Worm (Caenorhabditis elegans): ENCODE results near the gene F07C6.6.

Gene F07C6.6

ce11 chrIV:12792494-12792893 lies at the start of gene F07C6.6:
Gene F07C6.6 (plus strand): TSS chrIV:12792794.
- TF ChIP-seq ref-1 (GFP tag; conservative IDR thresholded peaks at IDR 0.05): no peak
- no peak for TF ChIP-seq tab-1 (GFP tag; IDR thresholded peaks at IDR 0.05)
- no peak for TF ChIP-seq ztf-23 (GFP tag; IDR thresholded peaks at IDR 0.05)
- no peak for TF ChIP-seq ztf-29 (GFP tag; IDR thresholded peaks at IDR 0.05)
- no peak for TF ChIP-seq flt-1 (GFP tag; IDR thresholded peaks at IDR 0.05)
- TF ChIP-seq med-1 (GFP tag; optimal IDR thresholded peaks at IDR 0.05; ENCODE audit: insufficient read depth): no peak
- no peak for TF ChIP-seq cog-1 (tag; optimal IDR thresholded peaks at IDR 0.05)
- TF ChIP-seq klf-2 (GFP tag; conservative IDR thresholded peaks at IDR 0.05): no peak

ce11 chrIV:12743680-12744079 lies 48.9 kb upstream of the F07C6.6 start:
- TF ChIP-seq ref-1 (GFP tag; conservative IDR thresholded peaks at IDR 0.05) (no peak), ztf-29 (GFP tag; IDR thresholded peaks at IDR 0.05) (no peak), med-1 (GFP tag; optimal IDR thresholded peaks at IDR 0.05; ENCODE audit: insufficient read depth) (no peak), T22C8.4 (GFP tag; IDR thresholded peaks at IDR 0.05) (no peak), klf-2 (GFP tag; conservative IDR thresholded peaks at IDR 0.05) (no peak), tab-1 (GFP tag; IDR thresholded peaks at IDR 0.05) (no peak)

ce11 chrIV:12744713-12745112 lies 47.9 kb upstream of the F07C6.6 start, which contains the start of gene C36H8.1:
Gene C36H8.1 (minus strand): TSS chrIV:12744813.
- no peak for TF ChIP-seq ref-1 (GFP tag; conservative IDR thresholded peaks at IDR 0.05)

ce11 chrIV:12746284-12746683 lies 46.3 kb upstream of the F07C6.6 start, which contains the start of gene inx-6:
Gene inx-6 (plus strand): TSS chrIV:12746584.
- TF ChIP-seq flt-1 (GFP tag; IDR thresholded peaks at IDR 0.05): no peak
- TF ChIP-seq klf-2 (GFP tag; conservative IDR thresholded peaks at IDR 0.05): no peak
- no peak for TF ChIP-seq ref-1 (GFP tag; conservative IDR thresholded peaks at IDR 0.05)
- no peak for TF ChIP-seq T22C8.4 (GFP tag; IDR thresholded peaks at IDR 0.05)

ce11 chrIV:12748760-12749159 lies 43.8 kb upstream of the F07C6.6 start:
- TF ChIP-seq ref-1 (GFP tag; conservative IDR thresholded peaks at IDR 0.05) (no peak), flt-1 (GFP tag; IDR thresholded peaks at IDR 0.05) (no peak), cog-1 (tag; optimal IDR thresholded peaks at IDR 0.05) (no peak), med-1 (GFP tag; optimal IDR thresholded peaks at IDR 0.05; ENCODE audit: insufficient read depth) (no peak), tab-1 (GFP tag; IDR thresholded peaks at IDR 0.05) (no peak)

ce11 chrIV:12754170-12754569 lies 38.4 kb upstream of the F07C6.6 start:
- TF ChIP-seq ztf-23 (GFP tag; IDR thresholded peaks at IDR 0.05) (no peak), flt-1 (GFP tag; IDR thresholded peaks at IDR 0.05) (no peak)

ce11 chrIV:12755641-12756040 lies 37.0 kb upstream of the F07C6.6 start:
- TF ChIP-seq ztf-29 (GFP tag; IDR thresholded peaks at IDR 0.05) (no peak), med-1 (GFP tag; optimal IDR thresholded peaks at IDR 0.05; ENCODE audit: insufficient read depth) (no peak), ref-1 (GFP tag; conservative IDR thresholded peaks at IDR 0.05) (no peak), klf-2 (GFP tag; conservative IDR thresholded peaks at IDR 0.05) (no peak), flt-1 (GFP tag; IDR thresholded peaks at IDR 0.05) (no peak)

ce11 chrIV:12757470-12757869 lies 35.1 kb upstream of the F07C6.6 start, which contains the start of gene flp-9:
Gene flp-9 (minus strand): TSS chrIV:12757570.
- no peak for TF ChIP-seq ref-1 (GFP tag; conservative IDR thresholded peaks at IDR 0.05)
- no peak for TF ChIP-seq med-1 (GFP tag; optimal IDR thresholded peaks at IDR 0.05; ENCODE audit: insufficient read depth)
- no peak for TF ChIP-seq T22C8.4 (GFP tag; IDR thresholded peaks at IDR 0.05)

- TF ChIP-seq T22C8.4 (GFP tag; IDR thresholded peaks at IDR 0.05): no peak
- TF ChIP-seq med-1 (GFP tag; optimal IDR thresholded peaks at IDR 0.05; ENCODE audit: insufficient read depth): no peak
- no peak for TF ChIP-seq tab-1 (GFP tag; IDR thresholded peaks at IDR 0.05)
- no peak for TF ChIP-seq ztf-23 (GFP tag; IDR thresholded peaks at IDR 0.05)
- TF ChIP-seq cog-1 (tag; optimal IDR thresholded peaks at IDR 0.05): no peak
- TF ChIP-seq klf-2 (GFP tag; conservative IDR thresholded peaks at IDR 0.05): no peak
- no peak for TF ChIP-seq flt-1 (GFP tag; IDR thresholded peaks at IDR 0.05)
- TF ChIP-seq ref-1 (GFP tag; conservative IDR thresholded peaks at IDR 0.05): no peak
These were observed 29.8 kb upstream of the F07C6.6 start for ce11 chrIV:12762782-12763181.

- TF ChIP-seq ref-1 (GFP tag; conservative IDR thresholded peaks at IDR 0.05): no peak
- TF ChIP-seq tab-1 (GFP tag; IDR thresholded peaks at IDR 0.05): no peak
- TF ChIP-seq flt-1 (GFP tag; IDR thresholded peaks at IDR 0.05): no peak
- no peak for TF ChIP-seq klf-2 (GFP tag; conservative IDR thresholded peaks at IDR 0.05)
- no peak for TF ChIP-seq med-1 (GFP tag; optimal IDR thresholded peaks at IDR 0.05; ENCODE audit: insufficient read depth)
- no peak for TF ChIP-seq ztf-29 (GFP tag; IDR thresholded peaks at IDR 0.05)
- TF ChIP-seq ztf-23 (GFP tag; IDR thresholded peaks at IDR 0.05): no peak
- no peak for TF ChIP-seq T22C8.4 (GFP tag; IDR thresholded peaks at IDR 0.05)
- TF ChIP-seq cog-1 (tag; optimal IDR thresholded peaks at IDR 0.05): no peak
These were observed 27.5 kb upstream of the F07C6.6 start, which contains the start of gene ZK897.10 for ce11 chrIV:12765067-12765466. Gene ZK897.10 (plus strand): TSS chrIV:12765351.

- no peak for TF ChIP-seq ref-1 (GFP tag; conservative IDR thresholded peaks at IDR 0.05)
- peak; percentile 62; the same call in 1 of the 2 replicates for TF ChIP-seq flt-1 (GFP tag; IDR thresholded peaks at IDR 0.05)
These were observed 21.2 kb upstream of the F07C6.6 start for ce11 chrIV:12771414-12771813.

ce11 chrIV:12773519-12773918 lies 19.1 kb upstream of the F07C6.6 start, which contains the start of gene unc-31:
Gene unc-31 (plus strand): TSS chrIV:12773867.
- TF ChIP-seq ref-1 (GFP tag; conservative IDR thresholded peaks at IDR 0.05) (no peak), ztf-29 (GFP tag; IDR thresholded peaks at IDR 0.05) (no peak), ztf-23 (GFP tag; IDR thresholded peaks at IDR 0.05) (no peak)
